Fruit fly (Drosophila melanogaster) whole organism, embryonic: Measurements from ENCODE around the gene CG15306.

Experiments
- CG13287 ChIP-seq: fragments of 200-800 bp; sonication (Bioruptor generic); IDR thresholded peaks from 2 replicates; pipeline ENCODE4 v1.3.6; 2022; ENCODE audit warnings: missing biosample characterization, missing genetic modification characterization; ENCODE audit not compliant: partially characterized antibody
- CG13424 ChIP-seq: fragments of 200-800 bp; sonication (Bioruptor generic); optimal IDR thresholded peaks from 2 replicates; lab custom pipeline; 2019; ENCODE audit warnings: missing biosample characterization, mild to moderate bottlenecking, missing genetic modification characterization, moderate library complexity
- CG14667 ChIP-seq: fragments of 200-800 bp; sonication (Bioruptor generic); IDR thresholded peaks from 2 replicates; pipeline ENCODE4 v1.3.6; 2022; ENCODE audit warnings: missing biosample characterization, missing genetic modification characterization
- CG17359 ChIP-seq: fragments of 200-800 bp; sonication (Bioruptor generic); optimal IDR thresholded peaks from 3 replicates; lab custom pipeline; 2018; ENCODE audit warnings: missing biosample characterization, mild to moderate bottlenecking, missing genetic modification characterization, moderate library complexity
- CG17385 ChIP-seq: fragments of 200-800 bp; sonication (Bioruptor generic); optimal IDR thresholded peaks from 3 replicates; lab custom pipeline; 2018; ENCODE audit warnings: missing biosample characterization, mild to moderate bottlenecking, missing genetic modification characterization
- CG17568 ChIP-seq: fragments of 200-800 bp; sonication (Bioruptor generic); optimal IDR thresholded peaks from 2 replicates; lab custom pipeline; 2018; ENCODE audit warnings: missing biosample characterization, mild to moderate bottlenecking, missing genetic modification characterization, moderate library complexity
- CG17829 ChIP-seq: fragments of 200-800 bp; optimal IDR thresholded peaks from 2 replicates; lab custom pipeline; 2019; ENCODE audit warnings: missing biosample characterization, mild to moderate bottlenecking, missing genetic modification characterization, moderate library complexity
- CG18011 ChIP-seq: fragments of 200-800 bp; sonication (Bioruptor generic); optimal IDR thresholded peaks from 2 replicates; lab custom pipeline; 2017; ENCODE audit warnings: missing biosample characterization, missing genetic modification characterization, mild to moderate bottlenecking, moderate library complexity, missing genotype
- CG34224 ChIP-seq: fragments of 200-800 bp; sonication (Bioruptor generic); IDR thresholded peaks from 3 replicates; pipeline ENCODE4 v1.3.6; 2022; ENCODE audit warnings: missing biosample characterization, missing genetic modification characterization; ENCODE audit not compliant: partially characterized antibody
- CG34422 ChIP-seq: fragments of 200-800 bp; sonication (Bioruptor generic); IDR thresholded peaks from 3 replicates; pipeline ENCODE4 v1.3.6; 2022; ENCODE audit warnings: missing biosample characterization, missing genetic modification characterization
- CG4282 ChIP-seq: fragments of 200-800 bp; sonication (Bioruptor generic); optimal IDR thresholded peaks from 2 replicates; lab custom pipeline; 2016; ENCODE audit warnings: missing biosample characterization, missing genetic modification characterization
- CG6654 ChIP-seq: fragments of 200-800 bp; sonication (Bioruptor generic); optimal IDR thresholded peaks from 2 replicates; lab custom pipeline; 2017; ENCODE audit warnings: missing biosample characterization, mild to moderate bottlenecking, missing genetic modification characterization
- CG8281 ChIP-seq: fragments of 200-800 bp; sonication (Bioruptor generic); optimal IDR thresholded peaks from 2 replicates; lab custom pipeline; 2018; ENCODE audit warnings: missing biosample characterization, mild to moderate bottlenecking, missing genetic modification characterization, moderate library complexity
- CG9609 ChIP-seq: fragments of 200-800 bp; sonication (Bioruptor generic); optimal IDR thresholded peaks from 3 replicates; lab custom pipeline; 2016; ENCODE audit warnings: missing biosample characterization, missing genetic modification characterization
- CTCF ChIP-seq: fragments of 200-800 bp; sonication (Bioruptor generic); optimal IDR thresholded peaks from 2 replicates; lab custom pipeline; 2017; ENCODE audit warnings: missing biosample characterization, mild to moderate bottlenecking, missing genetic modification characterization, moderate library complexity
- D ChIP-seq, 2 experiments: fragments of 200-800 bp in 1 of 2; fragments of >200 bp in 1 of 2; sonication (Bioruptor generic) in 1 of 2; optimal IDR thresholded peaks; 2 replicates in 1 of 2; 3 replicates in 1 of 2; lab custom pipeline; 2017; ENCODE audit warnings: mild to moderate bottlenecking in 1 of 2, missing biosample characterization in 1 of 2, missing genetic modification characterization in 1 of 2, missing genetic modification reagents in 1 of 2
- Dip2 ChIP-seq: fragments of 200-800 bp; sonication (Bioruptor generic); IDR thresholded peaks from 2 replicates; pipeline ENCODE4 v1.3.6; 2022; ENCODE audit warnings: missing biosample characterization, missing genetic modification characterization
- Doc3 ChIP-seq: fragments of 200-800 bp; sonication (Bioruptor generic); IDR thresholded peaks from 3 replicates; pipeline ENCODE4 v1.3.6; 2022; ENCODE audit warnings: missing biosample characterization, missing genetic modification characterization; ENCODE audit not compliant: partially characterized antibody
- Dp ChIP-seq: fragments of 200-800 bp; sonication (Bioruptor generic); optimal IDR thresholded peaks from 2 replicates; lab custom pipeline; 2018; ENCODE audit warnings: missing biosample characterization, mild to moderate bottlenecking, missing genetic modification characterization, moderate library complexity
- Dref ChIP-seq: fragments of 200-800 bp; sonication (Bioruptor generic); IDR thresholded peaks from 2 replicates; pipeline ENCODE4 v1.3.6; 2022; ENCODE audit warnings: missing biosample characterization, missing genetic modification characterization
- HLH4C ChIP-seq: fragments of 200-800 bp; sonication (Bioruptor generic); IDR thresholded peaks from 3 replicates; pipeline ENCODE4 v1.3.6; 2022; ENCODE audit warnings: missing biosample characterization, missing genetic modification characterization; ENCODE audit not compliant: partially characterized antibody
- HLHmδ ChIP-seq: fragments of 200-800 bp; sonication (Bioruptor generic); optimal IDR thresholded peaks from 2 replicates; lab custom pipeline; 2018; ENCODE audit warnings: missing biosample characterization, mild to moderate bottlenecking, missing genetic modification characterization, moderate library complexity
- Hand ChIP-seq: fragments of 200-800 bp; sonication (Bioruptor generic); optimal IDR thresholded peaks from 2 replicates; lab custom pipeline; 2017; ENCODE audit warnings: mild to moderate bottlenecking, missing biosample characterization, missing genetic modification reagents, missing genetic modification characterization
- Hmr ChIP-seq: fragments of 200-800 bp; sonication (Bioruptor generic); optimal IDR thresholded peaks from 3 replicates; lab custom pipeline; 2017; ENCODE audit warnings: mild to moderate bottlenecking, missing biosample characterization, missing genetic modification reagents, missing genetic modification characterization
- Hr3 ChIP-seq: fragments of 200-800 bp; sonication (Bioruptor generic); optimal IDR thresholded peaks from 3 replicates; lab custom pipeline; 2016; ENCODE audit warnings: missing biosample characterization, missing genetic modification characterization
- MESR4 ChIP-seq: fragments of 200-800 bp; sonication (Bioruptor generic); optimal IDR thresholded peaks from 2 replicates; lab custom pipeline; 2018; ENCODE audit warnings: missing biosample characterization, mild to moderate bottlenecking, missing genetic modification characterization, moderate library complexity
- Max ChIP-seq: fragments of 200-800 bp; sonication (Bioruptor generic); optimal IDR thresholded peaks from 2 replicates; lab custom pipeline; 2016; ENCODE audit warnings: missing biosample characterization, mild to moderate bottlenecking, missing genetic modification characterization
- NC2β ChIP-seq: fragments of 200-800 bp; sonication (Bioruptor generic); optimal IDR thresholded peaks from 2 replicates; lab custom pipeline; 2016; ENCODE audit warnings: missing biosample characterization, missing genetic modification characterization
- Rx ChIP-seq: fragments of 200-800 bp; sonication (Bioruptor generic); IDR thresholded peaks from 2 replicates; pipeline ENCODE4 v1.3.6; 2022; ENCODE audit warnings: missing biosample characterization, missing genetic modification characterization
- Scr ChIP-seq: fragments of 200-800 bp; sonication (Bioruptor generic); IDR thresholded peaks from 2 replicates; pipeline ENCODE4 v1.3.6; 2022; ENCODE audit warnings: missing biosample characterization, missing genetic modification characterization; ENCODE audit not compliant: partially characterized antibody
- Sry-β ChIP-seq: fragments of 200-800 bp; sonication (Bioruptor generic); optimal IDR thresholded peaks from 2 replicates; lab custom pipeline; 2018; ENCODE audit warnings: missing biosample characterization, mild to moderate bottlenecking, missing genetic modification characterization, moderate library complexity
- Xbp1 ChIP-seq: fragments of 200-800 bp; sonication (Bioruptor generic); optimal IDR thresholded peaks from 3 replicates; lab custom pipeline; 2016; ENCODE audit warnings: missing biosample characterization, mild to moderate bottlenecking, missing genetic modification characterization
- amos ChIP-seq: fragments of 200-800 bp; sonication (Bioruptor generic); IDR thresholded peaks from 2 replicates; pipeline ENCODE4 v1.3.6; 2022; ENCODE audit warnings: missing biosample characterization, missing genetic modification characterization; ENCODE audit not compliant: partially characterized antibody
- cato ChIP-seq: fragments of 200-800 bp; sonication (Bioruptor generic); optimal IDR thresholded peaks from 2 replicates; lab custom pipeline; 2016; ENCODE audit warnings: missing biosample characterization, missing genetic modification characterization, borderline replicate concordance
- dati ChIP-seq: fragments of 200-800 bp; sonication (Bioruptor generic); IDR thresholded peaks from 2 replicates; pipeline ENCODE4 v1.3.6; 2022; ENCODE audit warnings: missing biosample characterization, missing genetic modification characterization
- eve ChIP-seq, 2 experiments: fragments of >200 bp; optimal IDR thresholded peaks; 2 replicates each; lab custom pipeline; 2017; ENCODE audit warnings: missing biosample characterization in 2 of 2, missing genetic modification characterization in 2 of 2
- eyg ChIP-seq: fragments of 200-800 bp; sonication (Bioruptor generic); optimal IDR thresholded peaks from 3 replicates; lab custom pipeline; 2016; ENCODE audit warnings: missing biosample characterization, missing genetic modification characterization
- grau ChIP-seq: fragments of 200-800 bp; optimal IDR thresholded peaks from 3 replicates; lab custom pipeline; 2019; ENCODE audit warnings: missing biosample characterization, mild to moderate bottlenecking, missing genetic modification characterization, moderate library complexity
- lov ChIP-seq, 2 experiments: fragments of 200-800 bp in 1 of 2; fragments of >200 bp in 1 of 2; sonication (Bioruptor generic) in 1 of 2; IDR thresholded peaks in 1 of 2; optimal IDR thresholded peaks in 1 of 2; 2 replicates in 1 of 2; 3 replicates in 1 of 2; pipeline versions ENCODE4 v1.3.6 to Lab custom; 2017 to 2022; ENCODE audit warnings: missing biosample characterization in 1 of 2, missing genetic modification characterization in 1 of 2
- nerfin-1 ChIP-seq: fragments of 200-800 bp; sonication (Bioruptor generic); optimal IDR thresholded peaks from 3 replicates; lab custom pipeline; 2019; ENCODE audit warnings: missing biosample characterization, mild to moderate bottlenecking, missing genetic modification characterization, moderate library complexity
- pros ChIP-seq: fragments of 200-800 bp; sonication (Bioruptor generic); optimal IDR thresholded peaks from 3 replicates; lab custom pipeline; 2019; ENCODE audit warnings: missing biosample characterization, mild to moderate bottlenecking, missing genetic modification characterization, moderate library complexity
- sima ChIP-seq: fragments of 200-800 bp; sonication (Bioruptor generic); optimal IDR thresholded peaks from 2 replicates; lab custom pipeline; 2016; ENCODE audit warnings: missing biosample characterization, missing genetic modification characterization
- sob ChIP-seq: fragments of 200-800 bp; sonication (Bioruptor generic); IDR thresholded peaks from 2 replicates; pipeline ENCODE4 v1.3.6; 2022; ENCODE audit warnings: missing biosample characterization, missing genetic modification characterization
- sug ChIP-seq: fragments of 200-800 bp; optimal IDR thresholded peaks from 2 replicates; lab custom pipeline; 2019; ENCODE audit warnings: missing biosample characterization, mild to moderate bottlenecking, missing genetic modification characterization, moderate library complexity
- tin ChIP-seq: fragments of 200-800 bp; sonication (Bioruptor generic); optimal IDR thresholded peaks from 3 replicates; lab custom pipeline; 2016; ENCODE audit warnings: missing biosample characterization, missing genetic modification characterization
- vnd ChIP-seq: fragments of 200-800 bp; sonication (Bioruptor generic); IDR thresholded peaks from 3 replicates; pipeline ENCODE4 v1.3.6; 2022; ENCODE audit warnings: missing biosample characterization, missing genetic modification characterization; ENCODE audit not compliant: partially characterized antibody
- zfh2 ChIP-seq: fragments of 200-800 bp; sonication (Bioruptor generic); optimal IDR thresholded peaks from 2 replicates; lab custom pipeline; 2016; ENCODE audit warnings: missing biosample characterization, missing genetic modification characterization

Gene CG15306

dm6 chrX:10326346-10326830 is 5.2 kb downstream of the CG15306 start, which contains the start of gene CG2909 (continued):
- peak; percentile 42 for TF ChIP-seq Scr
- 0 out of 3 replicates have a peak, but pooled peaks have one; percentile 39 for TF ChIP-seq Doc3 (GFP tag; lab: Robert Waterston, UW)
- TF ChIP-seq CG34224, result peak; percentile 23; the same call in 1 of the 3 replicates
- no peak for TF ChIP-seq CG17829
- TF ChIP-seq CG17385, result peak; percentile 5
- no peak for TF ChIP-seq pros
- TF ChIP-seq Hr3 (GFP tag; lab: Kevin White, UChicago), result no peak
- peak; percentile 7; the same call in 1 of the 3 replicates for TF ChIP-seq vnd (GFP tag; lab: Robert Waterston, UW)
- peak; percentile 59 for TF ChIP-seq Dref (GFP tag; lab: Robert Waterston, UW)
- no peak for TF ChIP-seq nerfin-1 (tag; lab: Kevin White, UChicago)
- no peak for TF ChIP-seq CG17568 (GFP tag; lab: Kevin White, UChicago)
- TF ChIP-seq CG13287 (GFP tag; lab: Robert Waterston, UW), result peak; percentile 44; the same call in 1 of the 2 replicates
- peak; percentile 47; the same call in 1 of the 3 replicates for TF ChIP-seq HLH4C (GFP tag; lab: Robert Waterston, UW)
- no peak for TF ChIP-seq Rx
- TF ChIP-seq CG14667 (GFP tag; lab: Robert Waterston, UW), result no peak
- TF ChIP-seq MESR4 (GFP tag; lab: Kevin White, UChicago), result peak; percentile 9

dm6 chrX:10325567-10326345 is 5.9 kb downstream of the CG15306 start, which contains the start of gene alpha-Man-Ia:
alpha-Man-Ia (minus strand) TSS chrX:10325958.
- TF ChIP-seq lov (optimal IDR thresholded peaks at IDR 0.05; lab: Kevin White, UChicago) (no peak), lov (GFP tag; IDR thresholded peaks at IDR 0.05; lab: Robert Waterston, UW) (no peak), CG18011 (GFP tag; lab: Kevin White, UChicago) (no peak), zfh2 (GFP tag; lab: Kevin White, UChicago) (peak; percentile 31), Max (GFP tag; lab: Kevin White, UChicago) (peak; percentile 31), CTCF (GFP tag; lab: Kevin White, UChicago) (peak; percentile 41), D (optimal IDR thresholded peaks at IDR 0.05; lab: Kevin White, UChicago) (no peak), D (GFP tag; optimal IDR thresholded peaks at IDR 0.05; lab: Kevin White, UChicago) (no peak), CG34422 (GFP tag; lab: Robert Waterston, UW) (peak; percentile 82), CG8281 (tag; lab: Kevin White, UChicago) (no peak), CG4282 (GFP tag; lab: Kevin White, UChicago) (no peak), sug (peak; percentile 24), HLHmδ (GFP tag; lab: Kevin White, UChicago) (no peak), Hand (no peak), CG13424 (tag; lab: Kevin White, UChicago) (peak; percentile 27), Dp (GFP tag; lab: Kevin White, UChicago) (no peak), Sry-β (GFP tag; lab: Kevin White, UChicago) (no peak), sima (GFP tag; lab: Kevin White, UChicago) (no peak), Hmr (GFP tag; lab: Kevin White, UChicago) (peak; percentile 37), Xbp1 (peak; percentile 42), tin (GFP tag; lab: Kevin White, UChicago) (peak; percentile 11), CG9609 (GFP tag; lab: Kevin White, UChicago) (peak; percentile 9), eyg (GFP tag; lab: Kevin White, UChicago) (no peak), amos (peak; percentile 26; the same call in 1 of the 2 replicates), CG6654 (no peak), dati (GFP tag; lab: Robert Waterston, UW) (no peak), grau (tag; lab: Kevin White, UChicago) (peak; percentile 30), CG17359 (no peak), eve (GFP tag; optimal IDR thresholded peaks at IDR 0.05; lab: Kevin White, UChicago) (no peak), cato (no peak), NC2β (GFP tag; lab: Kevin White, UChicago) (no peak), Dip2 (no peak), sob (GFP tag; lab: Robert Waterston, UW) (no peak)
